Fruit fly (Drosophila melanogaster) whole organism, embryonic: ENCODE results near the gene mora.

Experiments used
- CG12104 ChIP-seq: fragments of 200-800 bp; sonication (Bioruptor generic); optimal IDR thresholded peaks from 3 replicates; lab custom pipeline; 2016; ENCODE audit warnings: missing biosample characterization, missing genetic modification characterization
- PHDP ChIP-seq: fragments of 200-800 bp; sonication (Bioruptor generic); optimal IDR thresholded peaks from 3 replicates; lab custom pipeline; 2018; ENCODE audit warnings: missing biosample characterization, mild to moderate bottlenecking, missing genetic modification characterization, moderate library complexity
- grau ChIP-seq: fragments of 200-800 bp; optimal IDR thresholded peaks from 3 replicates; lab custom pipeline; 2019; ENCODE audit warnings: missing biosample characterization, mild to moderate bottlenecking, missing genetic modification characterization, moderate library complexity
- pho ChIP-seq: fragments of 200-800 bp; sonication (Bioruptor generic); optimal IDR thresholded peaks from 2 replicates; lab custom pipeline; 2016; ENCODE audit warnings: missing biosample characterization, missing genetic modification characterization

- no peak for TF ChIP-seq CG12104 (GFP tag; lab: Kevin White, UChicago)
- no peak for TF ChIP-seq PHDP (tag; lab: Kevin White, UChicago)
- no peak for TF ChIP-seq pho
- no peak for TF ChIP-seq grau (tag; lab: Kevin White, UChicago)
Measured at dm6 chr3R:24137311-24137945, 48.7 kb upstream of the mora start, which contains the start of gene Npc2f.
